Fruit fly (Drosophila melanogaster) Kc167 (cell line): ENCODE measurements around the gene RpL27.

Experiments
- Myc ChIP-seq: fragments of >200 bp; optimal IDR thresholded peaks from 2 replicates; lab custom pipeline; 2017; ENCODE audit warnings: missing external identifiers
- Sin3A ChIP-seq: fragments of >200 bp; optimal IDR thresholded peaks from 2 replicates; lab custom pipeline; 2018; ENCODE audit warnings: missing external identifiers
- h ChIP-seq: fragments of >200 bp; optimal IDR thresholded peaks from 3 replicates; lab custom pipeline; 2018; ENCODE audit warnings: missing external identifiers
- insv ChIP-seq: fragments of >200 bp; optimal IDR thresholded peaks from 3 replicates; lab custom pipeline; 2018; ENCODE audit warnings: missing external identifiers
- psq ChIP-seq: fragments of >200 bp; optimal IDR thresholded peaks from 2 replicates; lab custom pipeline; 2017; ENCODE audit warnings: missing external identifiers
- ttk ChIP-seq: sonication (Bioruptor generic); optimal IDR thresholded peaks from 2 replicates; lab custom pipeline; 2017; ENCODE audit warnings: missing external identifiers

The RpL27 gene

DNA sequence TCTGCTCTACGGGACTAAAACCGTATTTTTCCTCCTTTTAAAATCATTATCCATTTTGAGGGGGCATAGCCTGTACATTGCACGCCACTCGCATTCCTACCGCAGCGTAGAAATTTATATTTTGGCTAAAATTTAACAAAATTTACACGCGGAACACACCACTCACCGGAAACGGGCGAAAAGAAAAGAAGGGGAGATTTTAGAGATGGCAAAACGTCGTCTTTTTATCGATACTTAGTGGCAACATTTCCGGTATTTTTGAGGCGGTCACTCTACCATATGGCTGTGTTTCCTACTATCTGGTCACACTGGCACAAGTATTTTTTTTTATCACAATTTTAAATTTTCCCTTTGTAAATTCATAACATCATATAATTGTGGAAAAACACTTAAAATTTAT is at the start of gene RpL27:
Gene RpL27 (minus strand): TSS at position 193 of the 400 bp plus-strand sequence.
- TF ChIP-seq Sin3A (lab: Kevin White, UChicago) (no peak), psq (no peak), Myc (lab: Kevin White, UChicago) (no peak), insv (no peak), h (lab: Kevin White, UChicago) (no peak), ttk (no peak)

DNA sequence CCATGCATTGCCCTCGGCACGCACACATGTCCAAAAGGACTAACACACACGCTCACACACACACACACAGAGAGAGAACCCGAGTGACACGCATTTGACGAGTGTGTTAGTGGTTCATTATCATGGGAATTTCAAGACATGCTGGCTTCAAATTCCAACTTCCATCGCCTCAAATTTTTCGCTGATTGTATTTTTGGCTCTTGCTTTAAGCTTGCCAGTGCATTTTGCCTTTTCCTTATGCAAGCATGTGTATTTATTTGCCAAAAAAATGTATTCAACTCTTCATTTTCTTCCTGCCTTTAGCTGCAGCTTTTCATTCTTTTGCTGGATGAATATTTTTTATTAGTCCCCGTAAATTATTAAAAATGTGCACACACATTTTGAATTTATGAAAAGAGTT is 38.9 kb upstream of the RpL27 start:
- TF ChIP-seq psq (no peak), Sin3A (lab: Kevin White, UChicago) (no peak), h (lab: Kevin White, UChicago) (no peak), insv (no peak), ttk (no peak), Myc (lab: Kevin White, UChicago) (no peak)

DNA sequence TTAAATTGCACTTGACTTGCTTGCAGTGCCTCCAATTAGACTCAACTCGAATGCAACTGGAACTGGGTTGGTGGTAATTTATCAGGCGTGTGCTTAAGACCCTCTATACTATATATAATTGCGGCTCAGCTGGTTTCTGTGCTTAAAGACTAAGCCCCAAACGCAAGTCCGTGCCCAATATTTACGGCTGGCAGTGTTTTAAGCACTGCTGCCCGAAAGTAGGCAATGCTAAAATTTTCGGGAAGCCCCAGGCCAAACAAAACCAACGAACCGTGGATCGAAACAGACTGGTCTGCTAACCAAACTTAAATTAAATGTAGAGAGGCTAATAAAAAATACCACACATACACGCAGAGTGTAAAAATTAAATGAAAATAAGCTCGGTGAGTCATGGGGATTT is 36.2 kb upstream of the RpL27 start:
- TF ChIP-seq Myc (lab: Kevin White, UChicago): no peak
- TF ChIP-seq ttk: no peak
- TF ChIP-seq Sin3A (lab: Kevin White, UChicago): no peak
- TF ChIP-seq insv: no peak

DNA sequence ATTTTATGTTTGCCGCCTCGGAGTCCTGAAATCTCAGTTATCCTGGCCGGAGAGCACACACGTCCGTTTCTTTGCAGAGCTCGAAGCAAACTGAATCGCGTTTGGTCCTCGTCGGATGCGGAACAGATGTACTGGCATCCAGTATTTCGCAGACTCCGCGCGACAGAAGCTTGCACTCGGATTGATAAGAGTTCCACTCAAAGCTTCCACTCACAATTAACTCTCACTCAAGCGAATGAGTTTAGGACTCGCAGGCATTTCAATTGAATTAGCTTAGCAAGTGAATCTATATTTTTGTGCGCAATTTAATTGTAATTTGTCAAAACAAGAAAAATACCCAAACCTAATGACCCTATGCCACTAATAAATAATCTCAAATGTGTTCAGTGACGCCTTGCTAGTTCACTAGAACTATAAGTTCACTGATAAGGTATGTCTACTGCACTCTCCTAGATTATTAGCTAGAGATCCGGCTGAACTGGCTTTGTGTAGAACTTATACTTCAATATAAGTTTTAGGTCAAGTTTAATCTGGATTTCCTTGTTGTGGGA is 35.2 kb upstream of the RpL27 start:
- no peak for TF ChIP-seq Myc (lab: Kevin White, UChicago)
- TF ChIP-seq Sin3A (lab: Kevin White, UChicago): no peak
- no peak for TF ChIP-seq psq
- no peak for TF ChIP-seq h (lab: Kevin White, UChicago)
- TF ChIP-seq insv: no peak
- no peak for TF ChIP-seq ttk

DNA sequence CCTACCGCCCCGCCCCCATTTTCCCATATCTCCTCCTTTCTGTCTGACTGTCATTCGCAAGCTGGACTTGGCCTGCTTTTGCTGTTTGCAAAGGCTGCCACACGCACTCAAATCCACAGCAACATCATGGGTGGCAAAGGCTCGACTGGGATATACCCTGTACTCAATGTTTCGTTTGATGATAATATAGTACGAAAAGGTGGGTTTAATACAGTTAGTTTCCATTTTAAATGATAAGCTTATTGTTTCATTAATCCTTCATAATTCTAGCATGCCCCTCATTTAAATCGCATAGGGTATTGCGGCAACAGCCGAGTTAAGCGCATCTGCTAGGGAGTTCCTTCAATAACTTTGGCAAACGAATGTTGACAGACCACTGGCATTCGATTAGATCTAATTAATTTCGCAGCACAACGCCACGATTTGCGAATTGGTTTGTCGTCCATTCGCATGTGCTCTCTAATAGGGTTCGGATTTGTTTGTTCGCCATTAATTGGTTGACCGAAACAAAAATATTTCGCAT is 9.4 kb upstream of the RpL27 start:
- TF ChIP-seq h (lab: Kevin White, UChicago) (no peak), Myc (lab: Kevin White, UChicago) (no peak), ttk (no peak), psq (no peak), insv (no peak), Sin3A (lab: Kevin White, UChicago) (no peak)

DNA sequence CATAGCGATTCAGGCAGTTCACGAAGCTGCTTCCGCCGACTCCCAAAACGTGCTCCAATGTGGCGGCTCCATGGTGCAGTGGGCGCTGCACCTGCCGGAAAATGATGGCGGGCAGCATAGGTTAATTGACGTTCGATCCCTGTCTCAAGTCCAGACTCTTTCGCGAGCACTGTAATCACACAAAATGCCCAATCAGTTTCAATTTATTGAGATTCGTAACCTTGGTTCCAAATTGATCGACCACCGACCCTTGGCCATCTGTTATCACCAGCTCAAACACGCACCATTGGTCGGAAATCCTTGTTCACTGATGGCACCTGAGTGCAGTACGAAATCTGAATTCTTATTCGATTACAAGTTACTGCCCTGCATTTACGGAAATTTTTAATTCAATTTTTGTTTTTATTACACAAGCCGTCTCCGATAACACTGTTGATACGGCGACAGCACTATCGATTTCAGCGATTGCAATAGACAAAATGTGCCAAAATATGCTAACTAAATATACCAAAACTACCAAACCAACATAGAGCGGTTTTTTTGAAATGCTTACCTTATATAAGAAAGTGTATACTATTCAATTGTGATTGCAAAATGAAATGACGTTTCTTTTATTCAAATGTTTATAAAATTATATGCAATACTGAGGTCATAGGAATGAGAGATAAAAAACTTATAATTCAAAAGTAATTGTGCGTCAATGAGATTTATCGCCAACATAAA is 2.0 kb upstream of the RpL27 start, which contains the start of gene CLS:
Gene CLS (minus strand): TSS at position 673 of the 723 bp plus-strand sequence.
- no peak for TF ChIP-seq Myc (lab: Kevin White, UChicago)
- no peak for TF ChIP-seq psq
- TF ChIP-seq h (lab: Kevin White, UChicago): no peak
- TF ChIP-seq ttk: no peak
- no peak for TF ChIP-seq Sin3A (lab: Kevin White, UChicago)
- no peak for TF ChIP-seq insv

DNA sequence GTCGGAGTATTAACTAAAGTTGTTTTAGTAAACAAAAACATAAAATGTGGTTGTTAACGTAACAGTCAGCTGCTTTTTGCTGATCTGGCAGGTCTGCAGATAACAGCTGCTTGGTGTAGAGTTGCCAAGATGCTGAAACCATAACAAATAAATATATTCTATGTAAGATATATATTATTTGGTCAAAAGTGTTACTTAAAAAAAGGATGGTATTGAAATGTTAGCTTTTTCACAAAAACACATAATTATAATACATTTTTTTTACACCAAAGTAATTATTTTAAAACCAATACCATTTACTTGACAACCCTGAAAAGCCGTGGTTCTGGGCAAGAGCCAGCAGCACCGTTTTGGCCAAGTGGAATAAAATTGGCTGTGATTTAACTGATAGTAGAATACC is 4.3 kb downstream of the RpL27 start, which contains the start of the genes CG4743 and Idh3g:
Gene CG4743 (minus strand): TSS at position 23 of the 400 bp plus-strand sequence.
Gene Idh3g (plus strand): TSS at position 318 of the 400 bp plus-strand sequence.
- TF ChIP-seq Sin3A (lab: Kevin White, UChicago): no peak
- TF ChIP-seq ttk: no peak
- no peak for TF ChIP-seq Myc (lab: Kevin White, UChicago)
- no peak for TF ChIP-seq h (lab: Kevin White, UChicago)
- no peak for TF ChIP-seq psq
- no peak for TF ChIP-seq insv

DNA sequence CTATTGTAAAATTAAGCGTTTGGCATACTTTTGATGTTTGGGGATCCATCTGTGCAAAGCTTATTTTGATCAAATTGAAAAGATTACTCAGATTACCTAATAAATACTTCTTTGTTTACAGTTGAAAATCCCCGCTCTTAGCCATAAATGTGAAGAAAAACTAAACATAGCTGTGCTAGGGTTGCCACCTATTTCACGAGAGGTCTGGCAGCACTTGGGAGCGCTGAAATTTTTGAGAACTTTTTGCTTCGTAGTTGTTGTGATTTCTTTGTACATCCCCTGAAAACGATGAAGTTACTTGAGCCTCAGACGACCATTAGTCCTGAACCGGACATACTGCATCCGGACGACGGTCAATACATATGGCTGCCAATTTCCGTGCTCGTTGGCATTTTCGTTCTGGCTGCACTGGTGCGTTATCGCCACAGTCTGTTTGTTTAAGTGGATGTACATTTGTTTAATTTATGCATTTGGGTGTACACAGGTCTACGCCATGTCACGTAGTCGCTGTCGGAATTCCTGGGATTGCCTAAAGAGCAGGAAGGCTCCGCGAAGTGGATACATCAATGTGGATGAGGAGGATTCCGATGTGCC is 6.3 kb downstream of the RpL27 start, which contains the start of the genes CG4730 and CG5039:
Gene CG4730 (minus strand): TSS at position 194 of the 594 bp plus-strand sequence.
Gene CG5039 (plus strand): TSS at position 195 of the 594 bp plus-strand sequence.
- no peak for TF ChIP-seq psq
- TF ChIP-seq h (lab: Kevin White, UChicago): peak; percentile 51
- no peak for TF ChIP-seq ttk

DNA sequence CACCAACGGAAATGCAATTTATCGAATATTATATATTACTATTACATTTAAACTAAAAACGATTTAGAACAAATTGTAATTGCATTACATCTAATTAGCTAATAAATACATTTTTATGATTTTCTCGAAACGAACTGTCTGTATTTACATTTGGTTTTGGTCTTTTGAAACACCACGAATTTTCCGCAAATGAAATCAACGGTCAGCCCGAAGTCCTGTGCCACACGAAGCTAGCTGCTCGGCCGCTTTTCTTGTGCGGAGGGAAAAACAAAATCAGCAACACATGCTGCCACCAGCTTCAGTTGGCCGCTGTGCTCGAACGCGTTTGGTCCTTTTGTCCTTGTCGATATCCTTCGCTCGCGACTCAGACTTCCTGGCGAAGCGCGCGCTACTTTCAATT is 19.3 kb downstream of the RpL27 start, which contains the start of gene Lgr3:
Gene Lgr3 (plus strand): TSS at position 301 of the 400 bp plus-strand sequence.
- TF ChIP-seq ttk (no peak), Sin3A (lab: Kevin White, UChicago) (no peak), psq (no peak), h (lab: Kevin White, UChicago) (no peak), insv (no peak), Myc (lab: Kevin White, UChicago) (no peak)

DNA sequence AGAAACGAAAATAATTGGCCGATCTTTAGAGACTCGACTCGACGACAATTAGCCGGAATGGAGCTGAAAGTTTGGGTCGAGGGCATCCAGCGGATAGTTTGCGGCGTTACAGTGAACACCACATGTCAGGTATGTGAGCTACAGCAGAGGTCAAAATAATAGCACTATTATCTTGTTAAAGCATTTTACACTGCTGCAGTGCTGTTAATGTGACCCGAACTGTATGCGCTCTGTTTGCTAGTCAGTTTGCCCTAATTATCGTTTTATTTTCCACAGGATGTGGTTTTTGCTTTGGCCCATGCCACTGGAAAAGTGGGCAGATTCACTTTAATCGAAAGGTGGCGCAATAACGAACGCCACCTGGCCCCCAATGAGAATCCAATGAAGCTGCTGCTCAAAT is 22.5 kb downstream of the RpL27 start:
- no peak for TF ChIP-seq Myc (lab: Kevin White, UChicago)
- TF ChIP-seq insv: no peak
- TF ChIP-seq ttk: no peak
- no peak for TF ChIP-seq psq
- TF ChIP-seq Sin3A (lab: Kevin White, UChicago): no peak
- TF ChIP-seq h (lab: Kevin White, UChicago): no peak

DNA sequence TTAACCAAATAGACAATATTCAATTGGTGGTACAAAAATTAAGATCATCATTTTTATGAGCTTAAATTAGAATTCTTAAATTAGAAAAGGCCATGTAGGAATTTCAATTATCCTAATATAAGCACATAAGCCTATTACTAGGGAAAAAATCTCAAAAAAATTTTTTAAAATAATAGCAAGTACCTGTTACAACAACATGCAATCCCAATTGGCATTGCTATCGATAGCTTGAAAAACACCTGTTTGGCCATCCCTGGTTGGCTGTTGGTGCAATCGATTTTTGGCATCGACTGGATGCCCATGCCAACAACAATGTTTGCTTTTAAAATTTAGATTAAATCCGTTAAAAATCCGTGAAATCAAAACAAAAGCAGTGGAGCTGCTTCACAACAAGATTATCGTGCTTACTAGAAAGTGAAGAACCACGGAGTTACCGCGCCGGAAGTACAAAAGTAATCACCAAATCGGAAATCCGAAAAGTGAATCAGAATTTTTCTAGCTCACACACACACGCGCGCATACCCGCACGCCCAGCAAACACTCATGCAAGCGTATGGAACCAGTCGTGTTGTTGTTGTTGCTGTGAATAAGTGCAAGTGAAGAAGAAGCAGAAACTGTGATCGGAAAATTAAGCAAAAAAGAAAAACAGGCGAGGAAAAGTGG is 23.2 kb downstream of the RpL27 start, which contains the start of gene RASSF8:
Gene RASSF8 (plus strand): TSS at position 265 of the 663 bp plus-strand sequence.
- TF ChIP-seq Sin3A (lab: Kevin White, UChicago) (no peak), Myc (lab: Kevin White, UChicago) (no peak), insv (no peak), psq (no peak), h (lab: Kevin White, UChicago) (no peak), ttk (no peak)
